Worm (Caenorhabditis elegans) whole organism, dauer: ENCODE results near the gene H03G16.1.

Experiments
- unc-62 ChIP-seq: sonication (generic microtip); optimal IDR thresholded peaks from 2 replicates; lab custom pipeline; 2017; ENCODE audit warnings: missing biosample characterization, missing genetic modification reagents, missing genetic modification characterization

Gene H03G16.1

DNA sequence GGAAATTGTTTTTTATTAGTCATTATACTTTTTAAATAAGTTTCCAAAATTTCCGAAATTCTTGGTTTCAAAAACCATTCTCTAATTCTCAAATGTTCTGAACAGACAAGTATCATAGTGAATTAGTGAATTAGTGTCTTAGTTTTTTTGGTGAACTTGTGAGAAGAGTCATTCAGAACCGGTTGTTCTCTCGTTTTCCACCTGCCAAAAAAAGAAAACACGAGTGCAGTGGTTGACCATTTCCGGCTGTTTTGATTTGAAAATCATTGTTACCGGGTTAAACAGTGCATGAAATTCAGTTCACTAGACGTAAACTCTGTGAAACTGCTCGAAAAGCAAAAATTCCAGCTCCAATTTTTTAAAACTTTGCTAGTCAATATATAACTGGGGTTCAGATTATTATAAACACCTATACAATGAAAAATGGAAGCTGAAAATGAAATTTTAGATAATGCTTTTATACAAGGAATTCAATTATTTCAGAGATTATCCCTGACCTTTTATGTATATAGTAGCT, 13.9 kb upstream of the H03G16.1 start:
- no peak for TF ChIP-seq unc-62

DNA sequence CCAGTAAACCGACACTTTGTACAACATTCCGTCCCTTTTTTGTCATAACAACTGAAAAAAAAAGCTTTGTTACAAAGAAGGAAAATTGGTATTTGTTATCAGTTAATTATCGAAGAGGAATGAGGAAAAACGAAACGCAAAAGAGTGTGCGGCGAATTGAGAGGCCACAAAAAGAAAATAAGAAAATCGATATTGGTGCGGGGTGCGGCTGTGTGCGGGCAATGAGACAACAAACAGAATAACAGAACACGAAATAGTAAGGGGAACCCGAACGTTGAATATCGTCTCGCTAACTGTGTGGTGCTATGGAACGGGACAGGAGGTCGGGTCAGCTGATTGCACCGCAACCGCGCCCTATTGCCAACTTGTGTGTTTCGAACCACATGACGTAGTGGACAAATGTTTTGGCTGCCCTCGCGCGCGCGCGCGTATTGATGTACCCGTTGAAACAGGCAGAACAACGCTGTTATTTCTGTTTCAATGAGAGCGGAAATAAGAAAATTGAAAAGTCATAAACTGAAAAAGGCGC, 13.1 kb upstream of the H03G16.1 start, which contains the start of gene C18B12.4:
C18B12.4 (minus strand) TSS at position 51 of the 529 bp plus-strand sequence.
- no peak for TF ChIP-seq unc-62

DNA sequence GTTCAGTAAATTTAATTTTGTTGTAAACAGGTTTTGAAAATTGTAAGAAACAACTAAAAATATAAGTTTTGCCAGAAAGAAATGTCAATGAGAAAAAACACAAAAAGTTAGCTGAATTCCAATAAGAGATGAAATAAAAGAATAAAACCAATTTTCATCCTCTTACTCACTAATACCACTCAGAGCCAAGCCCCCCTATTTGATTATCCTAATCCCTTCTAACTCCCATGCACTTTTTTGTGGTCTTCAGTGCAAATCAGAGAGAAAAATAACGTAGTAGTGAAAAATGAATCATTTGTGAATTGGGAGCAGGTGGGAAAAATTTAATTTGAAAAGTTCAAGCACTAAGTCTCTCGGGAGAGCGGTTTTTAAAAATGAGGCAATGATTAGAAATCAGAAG, 12.3 kb upstream of the H03G16.1 start:
- TF ChIP-seq unc-62, result no peak

DNA sequence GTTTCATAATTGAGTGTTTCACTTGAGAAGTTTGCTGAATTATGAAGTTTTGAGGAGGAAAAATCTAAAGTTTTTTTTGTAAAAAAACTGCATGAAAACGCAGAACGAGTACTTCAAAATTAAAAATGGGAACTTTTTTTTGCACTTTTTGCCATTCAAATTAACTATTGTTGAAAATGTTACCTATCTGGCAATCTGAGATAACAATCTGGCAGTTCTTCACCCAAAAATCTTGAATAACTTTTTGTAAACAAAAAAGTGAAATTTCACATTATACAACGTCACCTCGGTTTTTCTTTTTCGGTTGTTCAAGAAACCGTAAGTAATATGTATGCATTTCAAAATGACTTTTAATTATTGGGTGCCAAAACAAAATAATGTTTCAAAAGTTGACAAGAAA, 11.1 kb upstream of the H03G16.1 start:
- TF ChIP-seq unc-62, result no peak

DNA sequence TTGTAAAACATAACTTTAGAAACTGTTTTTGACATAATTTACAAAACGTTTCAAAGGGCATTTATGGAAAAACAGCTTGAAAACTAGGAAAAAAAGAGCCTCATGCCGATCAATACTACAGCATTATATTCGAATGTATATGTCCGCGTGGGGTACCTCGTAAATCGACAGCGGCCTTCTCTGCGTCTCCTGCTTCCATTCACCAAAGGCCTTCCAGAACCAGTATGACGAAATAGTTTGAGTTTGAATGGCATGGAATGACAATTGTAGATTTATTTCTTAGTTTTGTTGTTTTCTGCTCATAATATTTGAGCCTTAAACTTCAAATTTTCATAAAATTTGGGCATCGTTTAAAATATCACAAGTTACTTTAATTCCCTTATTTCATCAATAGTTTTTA, 8.3 kb upstream of the H03G16.1 start:
- TF ChIP-seq unc-62, result no peak

DNA sequence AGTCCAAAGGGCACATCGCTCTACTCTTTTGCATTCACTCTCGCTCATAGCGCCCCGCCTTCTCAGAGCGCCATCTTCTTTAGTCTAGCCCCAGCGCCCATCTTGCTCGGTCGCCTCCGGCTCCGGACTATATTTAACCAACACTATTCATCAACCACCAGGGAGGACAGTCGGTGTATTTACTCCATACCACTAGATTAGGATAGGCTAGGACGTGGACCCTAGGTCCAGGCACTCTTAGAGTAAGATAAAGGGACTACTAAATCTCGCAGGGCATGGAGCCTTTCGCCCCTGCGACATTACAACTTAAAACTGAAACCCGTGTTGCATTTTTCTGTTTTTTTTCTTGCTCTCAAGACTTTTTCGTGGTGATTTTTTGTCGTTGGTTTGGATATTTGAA, 6.1 kb upstream of the H03G16.1 start:
- TF ChIP-seq unc-62, result no peak

DNA sequence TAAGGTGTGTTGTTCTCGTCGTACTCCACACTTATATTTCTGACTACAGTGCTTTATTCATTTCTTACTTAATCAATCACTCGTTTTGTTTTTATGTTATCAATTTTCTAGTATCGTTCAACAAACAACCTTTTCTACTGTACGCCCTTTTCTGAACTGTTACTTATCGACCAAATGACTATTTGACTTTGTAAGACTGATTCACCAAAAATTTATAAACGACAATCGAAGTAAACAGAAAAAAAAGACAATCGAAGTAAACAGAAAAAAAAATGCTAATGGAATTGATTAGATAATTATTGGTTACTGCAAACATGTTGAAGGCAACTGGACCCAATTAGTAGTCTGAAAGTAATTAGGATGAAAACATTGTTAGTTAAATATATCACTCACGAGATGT, 3.7 kb upstream of the H03G16.1 start:
- TF ChIP-seq unc-62, result no peak

DNA sequence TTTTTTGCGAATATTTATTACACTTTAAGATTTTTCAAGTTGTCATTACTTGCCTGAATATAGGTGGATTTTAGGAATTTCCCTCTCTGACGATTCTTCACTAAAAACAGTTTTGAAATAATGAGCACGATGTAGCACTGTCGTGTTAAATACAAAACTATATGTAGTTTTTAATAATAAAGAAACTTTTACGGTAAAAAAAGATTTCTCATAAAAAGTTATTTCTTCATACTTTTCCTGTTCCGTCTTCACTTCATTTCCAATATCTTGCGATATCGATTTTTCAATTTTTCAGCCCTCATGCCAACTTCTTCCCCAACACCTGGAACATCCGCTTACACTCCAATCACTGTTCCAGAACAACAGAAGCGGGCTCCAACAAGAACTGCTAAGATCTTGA, 1.3 kb upstream of the H03G16.1 start, which contains the start of gene H03G16.6:
H03G16.6 (plus strand) TSS at position 301 of the 400 bp plus-strand sequence.
- TF ChIP-seq unc-62, result no peak

DNA sequence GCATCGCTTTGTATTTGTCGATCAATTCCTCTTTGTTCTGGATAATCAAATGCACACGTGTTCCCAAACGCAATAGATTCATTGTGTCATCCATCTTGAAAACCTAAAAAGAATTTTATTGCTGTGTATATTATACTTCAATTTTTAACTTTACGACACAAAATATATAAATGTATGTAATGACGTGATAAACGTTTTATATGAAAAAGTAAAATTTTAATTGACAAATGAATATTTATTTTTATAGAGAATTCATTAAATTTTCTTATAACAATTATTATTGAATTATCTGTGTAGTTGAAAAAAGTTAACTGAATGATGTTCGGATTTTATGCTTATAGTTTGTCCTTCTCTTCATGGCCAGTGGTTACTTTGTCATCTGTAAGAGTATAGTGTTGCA, 2.2 kb downstream of the H03G16.1 start, which contains the start of gene H03G16.7:
H03G16.7 (minus strand) TSS at position 101 of the 400 bp plus-strand sequence.
- TF ChIP-seq unc-62, result no peak

DNA sequence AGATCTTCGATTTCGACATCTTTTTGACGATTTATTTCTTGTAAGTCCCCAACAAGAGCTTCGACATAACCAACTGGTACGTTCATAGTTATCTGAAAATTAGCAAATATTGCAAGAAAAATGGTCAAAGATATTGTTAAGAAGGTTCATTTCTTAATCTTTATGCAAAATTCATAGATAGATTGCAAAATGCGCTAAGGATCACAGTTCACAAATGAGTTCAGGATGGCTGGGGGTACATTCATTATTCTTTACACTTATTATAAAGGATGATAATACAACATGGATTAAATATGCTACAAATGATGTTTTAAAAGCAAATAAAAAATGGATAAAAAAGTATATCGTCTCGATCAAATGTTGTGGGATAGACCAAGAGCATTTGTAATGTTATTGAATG, 3.1 kb downstream of the H03G16.1 start, which contains the start of gene H03G16.5:
H03G16.5 (minus strand) TSS at position 101 of the 400 bp plus-strand sequence.
- no peak for TF ChIP-seq unc-62

DNA sequence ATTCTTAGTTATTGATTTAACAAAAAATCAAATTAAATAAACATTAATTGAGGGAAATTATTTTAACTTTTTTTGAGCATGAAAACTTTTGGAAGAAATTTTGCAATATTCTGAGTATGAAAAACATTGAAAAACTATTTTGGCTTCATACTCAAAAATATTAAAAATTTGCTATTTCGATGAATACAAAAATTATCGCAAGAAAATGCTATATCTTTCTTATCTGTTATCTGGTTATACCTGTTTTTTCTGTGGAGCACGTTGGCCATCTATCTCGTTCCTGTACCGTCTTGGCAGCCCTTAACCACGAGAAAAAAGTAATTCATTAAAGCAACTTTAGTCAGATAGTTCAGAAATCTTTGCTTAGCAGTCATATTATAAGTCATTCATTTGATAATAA, 4.2 kb downstream of the H03G16.1 start:
- TF ChIP-seq unc-62, result no peak

DNA sequence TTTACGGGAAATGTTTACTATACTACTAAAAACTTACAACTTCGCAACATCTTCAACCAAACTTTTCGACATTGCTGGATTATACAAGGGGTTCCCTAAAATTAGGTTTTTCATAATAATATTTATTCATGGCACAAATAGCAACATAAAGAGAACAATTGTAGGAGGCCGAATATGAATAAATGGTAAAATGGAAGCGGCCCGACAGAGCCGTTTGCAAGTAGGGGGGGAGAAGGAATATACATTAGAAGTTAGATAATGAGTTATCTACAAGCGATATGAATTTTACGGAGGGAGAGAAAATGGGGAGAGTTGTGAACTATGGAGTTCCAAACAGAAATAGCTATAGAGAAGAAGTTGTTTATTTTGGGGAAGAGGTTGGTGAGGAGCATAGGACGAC, 6.6 kb downstream of the H03G16.1 start, which contains the start of gene fbxa-96:
fbxa-96 (minus strand) TSS at position 101 of the 400 bp plus-strand sequence.
- no peak for TF ChIP-seq unc-62

DNA sequence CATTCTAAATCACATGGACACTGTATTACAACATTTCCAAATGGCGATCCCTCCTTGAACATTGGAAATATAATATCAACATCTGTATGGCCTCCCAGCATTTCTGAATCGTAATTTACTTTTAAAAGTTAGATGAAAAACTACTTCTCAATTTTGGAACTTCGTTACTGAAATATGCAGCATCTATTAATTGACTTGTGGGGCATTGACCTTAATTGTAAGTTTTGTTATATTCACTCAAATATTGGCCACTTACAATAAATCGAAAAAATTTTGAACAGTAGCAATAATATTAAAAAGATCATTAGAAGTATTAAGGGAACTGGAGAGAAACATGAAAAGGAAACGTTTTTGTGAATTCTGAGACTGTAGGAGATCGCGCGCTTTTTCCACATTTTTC, 15.6 kb downstream of the H03G16.1 start, which contains the start of gene mam-6:
mam-6 (minus strand) TSS at position 101 of the 400 bp plus-strand sequence.
- TF ChIP-seq unc-62, result no peak

DNA sequence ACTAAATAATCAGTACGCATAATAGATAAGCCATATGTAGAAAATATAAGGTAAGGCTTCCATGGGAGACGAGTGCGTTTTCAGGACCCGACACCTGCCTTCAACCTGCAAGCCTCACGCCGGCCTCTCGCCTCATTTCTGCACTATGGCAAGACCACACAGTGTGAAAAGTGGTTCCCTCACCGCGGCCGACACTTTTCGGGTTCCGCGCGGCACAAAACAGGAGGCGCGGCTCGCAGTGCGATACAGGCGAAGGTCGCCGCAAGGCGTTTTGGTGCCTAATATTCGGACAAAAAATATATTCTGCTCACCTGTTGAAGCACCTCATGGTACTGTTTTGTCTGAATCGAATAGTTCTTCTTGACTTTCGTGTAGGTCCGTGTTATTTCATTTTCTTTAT, 16.5 kb downstream of the H03G16.1 start:
- no peak for TF ChIP-seq unc-62

DNA sequence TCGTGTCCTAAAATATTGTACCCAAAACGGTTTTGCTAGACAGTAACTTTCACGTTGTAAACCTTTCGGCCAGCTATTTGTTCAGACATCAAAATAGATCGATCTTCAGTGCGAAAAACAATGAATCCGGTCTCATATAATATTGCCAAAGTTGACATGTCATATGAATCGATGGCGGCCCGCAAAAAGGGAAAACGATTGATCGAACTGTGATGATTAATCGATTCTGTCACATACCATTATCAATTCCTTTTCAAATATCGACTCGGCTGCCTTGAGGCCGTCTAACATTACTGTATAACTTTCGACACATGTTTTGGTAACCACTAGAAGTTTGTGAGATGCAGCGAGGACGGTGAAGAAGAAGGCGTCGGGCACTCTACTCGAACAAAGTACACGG, 19.2 kb downstream of the H03G16.1 start:
- TF ChIP-seq unc-62, result no peak

DNA sequence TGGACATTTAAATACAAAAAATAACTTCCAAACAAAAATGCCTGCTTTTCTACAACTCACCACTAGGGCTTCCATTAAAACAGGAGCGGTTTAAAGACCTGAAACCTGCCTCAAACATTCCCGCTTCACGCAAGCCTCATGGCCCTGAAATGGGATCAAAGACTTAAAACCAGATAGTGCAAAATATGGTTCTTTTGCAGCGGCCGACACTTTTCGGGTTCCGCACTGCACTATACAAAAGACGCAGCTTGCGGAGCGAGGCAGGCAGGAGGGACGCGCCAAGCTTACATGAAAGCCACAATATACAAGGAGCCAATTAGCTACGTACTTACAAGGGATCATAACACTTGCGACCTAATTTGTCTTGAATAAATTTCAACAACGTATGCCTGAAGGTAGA, 19.8 kb downstream of the H03G16.1 start:
- TF ChIP-seq unc-62, result no peak

DNA sequence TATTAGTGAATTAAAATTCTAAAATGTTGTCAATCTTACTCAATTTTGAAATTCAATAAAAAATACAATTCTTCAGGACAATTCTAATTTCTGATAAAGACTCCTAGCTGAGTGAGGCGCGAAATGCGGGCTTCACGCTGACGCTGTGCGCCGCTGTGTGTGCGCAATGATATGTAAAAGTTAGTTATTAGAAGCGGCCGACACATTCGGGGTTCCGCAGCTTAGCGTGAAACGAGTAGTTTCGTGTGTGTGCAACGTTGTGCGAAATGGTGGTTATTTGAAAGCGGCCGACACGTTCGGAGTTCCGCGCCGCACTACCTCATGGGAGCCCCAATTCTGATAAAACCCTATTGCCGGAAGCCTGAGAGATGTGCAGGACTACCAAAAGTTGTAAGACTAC, 21.5 kb downstream of the H03G16.1 start:
- TF ChIP-seq unc-62, result no peak

DNA sequence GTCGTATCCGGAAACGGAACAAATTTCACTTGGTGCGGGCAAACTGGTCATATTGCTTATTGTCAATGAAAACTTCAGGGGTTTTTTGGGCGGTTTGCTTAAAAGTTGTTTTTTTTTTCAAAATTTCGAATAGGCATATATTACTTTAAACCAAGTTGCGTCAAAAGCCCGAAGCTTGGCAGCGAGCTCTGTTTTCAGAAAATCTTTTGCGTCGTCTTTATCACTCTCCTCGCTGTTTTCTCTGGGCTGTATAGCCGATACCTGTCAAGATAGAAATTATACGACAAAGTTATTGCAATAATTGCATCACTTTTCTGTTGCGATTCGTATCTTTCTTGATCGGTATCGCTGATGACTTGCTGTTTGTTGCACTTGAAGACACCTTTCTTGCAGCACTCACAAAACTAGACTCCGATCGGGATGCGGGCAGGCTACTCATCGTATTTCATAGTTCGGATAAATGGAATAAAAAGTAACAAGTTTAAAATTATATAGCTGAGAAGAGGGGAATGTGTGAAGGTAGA, 22.4 kb downstream of the H03G16.1 start, which contains the start of the genes H40L08.3 and H40L08.9:
H40L08.3 (minus strand) TSS at position 51 of the 524 bp plus-strand sequence.
H40L08.9 (minus strand) TSS at position 439 of the 524 bp plus-strand sequence.
- TF ChIP-seq unc-62, result no peak
